Worm (Caenorhabditis elegans): ENCODE measurements around the gene C54G10.1.

The C54G10.1 gene

ce11 chrV:14612168-14612567 lies 28.7 kb upstream of the C54G10.1 start, which contains the start of the genes R11H6.5 and ccnk-1:
TSS of gene R11H6.5 (minus strand) at chrV:14612222.
TSS of gene ccnk-1 (plus strand) at chrV:14612548.
- TF ChIP-seq flt-1 (GFP tag; IDR thresholded peaks at IDR 0.05) (no peak), ref-1 (GFP tag; conservative IDR thresholded peaks at IDR 0.05) (no peak), med-1 (GFP tag; optimal IDR thresholded peaks at IDR 0.05; ENCODE audit: insufficient read depth) (no peak), ztf-29 (GFP tag; IDR thresholded peaks at IDR 0.05) (no peak), cog-1 (tag; optimal IDR thresholded peaks at IDR 0.05) (no peak), tab-1 (GFP tag; IDR thresholded peaks at IDR 0.05) (no peak), ztf-23 (GFP tag; IDR thresholded peaks at IDR 0.05) (no peak), klf-2 (GFP tag; conservative IDR thresholded peaks at IDR 0.05) (no peak), T22C8.4 (GFP tag; IDR thresholded peaks at IDR 0.05) (no peak)

ce11 chrV:14614454-14614853 lies 26.4 kb upstream of the C54G10.1 start:
- no peak for TF ChIP-seq ref-1 (GFP tag; conservative IDR thresholded peaks at IDR 0.05)
- no peak for TF ChIP-seq med-1 (GFP tag; optimal IDR thresholded peaks at IDR 0.05; ENCODE audit: insufficient read depth)
- no peak for TF ChIP-seq flt-1 (GFP tag; IDR thresholded peaks at IDR 0.05)
- TF ChIP-seq T22C8.4 (GFP tag; IDR thresholded peaks at IDR 0.05): no peak
- no peak for TF ChIP-seq tab-1 (GFP tag; IDR thresholded peaks at IDR 0.05)
- no peak for TF ChIP-seq ztf-23 (GFP tag; IDR thresholded peaks at IDR 0.05)
- no peak for TF ChIP-seq ztf-29 (GFP tag; IDR thresholded peaks at IDR 0.05)
- TF ChIP-seq klf-2 (GFP tag; conservative IDR thresholded peaks at IDR 0.05): no peak
- TF ChIP-seq cog-1 (tag; optimal IDR thresholded peaks at IDR 0.05): no peak

- TF ChIP-seq ztf-23 (GFP tag; IDR thresholded peaks at IDR 0.05) (no peak), T22C8.4 (GFP tag; IDR thresholded peaks at IDR 0.05) (no peak), flt-1 (GFP tag; IDR thresholded peaks at IDR 0.05) (no peak), klf-2 (GFP tag; conservative IDR thresholded peaks at IDR 0.05) (no peak), cog-1 (tag; optimal IDR thresholded peaks at IDR 0.05) (no peak), ztf-29 (GFP tag; IDR thresholded peaks at IDR 0.05) (no peak), tab-1 (GFP tag; IDR thresholded peaks at IDR 0.05) (no peak)
These were observed 25.2 kb upstream of the C54G10.1 start for ce11 chrV:14615671-14616070.

ce11 chrV:14617711-14618110 lies 23.2 kb upstream of the C54G10.1 start:
- no peak for TF ChIP-seq flt-1 (GFP tag; IDR thresholded peaks at IDR 0.05)
- TF ChIP-seq ztf-29 (GFP tag; IDR thresholded peaks at IDR 0.05): no peak
- TF ChIP-seq tab-1 (GFP tag; IDR thresholded peaks at IDR 0.05): no peak
- no peak for TF ChIP-seq cog-1 (tag; optimal IDR thresholded peaks at IDR 0.05)
- no peak for TF ChIP-seq ref-1 (GFP tag; conservative IDR thresholded peaks at IDR 0.05)
- no peak for TF ChIP-seq T22C8.4 (GFP tag; IDR thresholded peaks at IDR 0.05)
- no peak for TF ChIP-seq med-1 (GFP tag; optimal IDR thresholded peaks at IDR 0.05; ENCODE audit: insufficient read depth)
- TF ChIP-seq ztf-23 (GFP tag; IDR thresholded peaks at IDR 0.05): no peak

- TF ChIP-seq T22C8.4 (GFP tag; IDR thresholded peaks at IDR 0.05) (no peak), flt-1 (GFP tag; IDR thresholded peaks at IDR 0.05) (no peak), tab-1 (GFP tag; IDR thresholded peaks at IDR 0.05) (no peak), cog-1 (tag; optimal IDR thresholded peaks at IDR 0.05) (no peak), ztf-23 (GFP tag; IDR thresholded peaks at IDR 0.05) (no peak), med-1 (GFP tag; optimal IDR thresholded peaks at IDR 0.05; ENCODE audit: insufficient read depth) (no peak), klf-2 (GFP tag; conservative IDR thresholded peaks at IDR 0.05) (no peak), ztf-29 (GFP tag; IDR thresholded peaks at IDR 0.05) (no peak), ref-1 (GFP tag; conservative IDR thresholded peaks at IDR 0.05) (no peak)
These were observed 20.6 kb upstream of the C54G10.1 start for ce11 chrV:14620311-14620710.

ce11 chrV:14620835-14621234 lies 20.1 kb upstream of the C54G10.1 start, which contains the start of gene hot-1:
TSS of gene hot-1 (plus strand) at chrV:14621135.
- no peak for TF ChIP-seq tab-1 (GFP tag; IDR thresholded peaks at IDR 0.05)
- TF ChIP-seq T22C8.4 (GFP tag; IDR thresholded peaks at IDR 0.05): no peak
- TF ChIP-seq flt-1 (GFP tag; IDR thresholded peaks at IDR 0.05): no peak
- TF ChIP-seq ztf-29 (GFP tag; IDR thresholded peaks at IDR 0.05): no peak
- no peak for TF ChIP-seq klf-2 (GFP tag; conservative IDR thresholded peaks at IDR 0.05)
- no peak for TF ChIP-seq cog-1 (tag; optimal IDR thresholded peaks at IDR 0.05)
- no peak for TF ChIP-seq med-1 (GFP tag; optimal IDR thresholded peaks at IDR 0.05; ENCODE audit: insufficient read depth)
- TF ChIP-seq ztf-23 (GFP tag; IDR thresholded peaks at IDR 0.05): no peak
- TF ChIP-seq ref-1 (GFP tag; conservative IDR thresholded peaks at IDR 0.05): no peak

ce11 chrV:14625662-14626061 lies 15.2 kb upstream of the C54G10.1 start:
- TF ChIP-seq cog-1 (tag; optimal IDR thresholded peaks at IDR 0.05): no peak
- no peak for TF ChIP-seq ztf-29 (GFP tag; IDR thresholded peaks at IDR 0.05)
- TF ChIP-seq T22C8.4 (GFP tag; IDR thresholded peaks at IDR 0.05): no peak
- no peak for TF ChIP-seq ref-1 (GFP tag; conservative IDR thresholded peaks at IDR 0.05)
- no peak for TF ChIP-seq tab-1 (GFP tag; IDR thresholded peaks at IDR 0.05)
- TF ChIP-seq flt-1 (GFP tag; IDR thresholded peaks at IDR 0.05): no peak

ce11 chrV:14631588-14631987 lies 9.3 kb upstream of the C54G10.1 start, which contains the start of gene F43D2.3:
TSS of gene F43D2.3 (plus strand) at chrV:14631888.
- TF ChIP-seq med-1 (GFP tag; optimal IDR thresholded peaks at IDR 0.05; ENCODE audit: insufficient read depth) (no peak), flt-1 (GFP tag; IDR thresholded peaks at IDR 0.05) (no peak), klf-2 (GFP tag; conservative IDR thresholded peaks at IDR 0.05) (no peak), ref-1 (GFP tag; conservative IDR thresholded peaks at IDR 0.05) (no peak), ztf-29 (GFP tag; IDR thresholded peaks at IDR 0.05) (no peak), T22C8.4 (GFP tag; IDR thresholded peaks at IDR 0.05) (no peak), tab-1 (GFP tag; IDR thresholded peaks at IDR 0.05) (no peak), ztf-23 (GFP tag; IDR thresholded peaks at IDR 0.05) (no peak), cog-1 (tag; optimal IDR thresholded peaks at IDR 0.05) (no peak)

- TF ChIP-seq klf-2 (GFP tag; conservative IDR thresholded peaks at IDR 0.05): no peak
- no peak for TF ChIP-seq med-1 (GFP tag; optimal IDR thresholded peaks at IDR 0.05; ENCODE audit: insufficient read depth)
These were observed 7.6 kb upstream of the C54G10.1 start for ce11 chrV:14633319-14633718.

ce11 chrV:14635119-14635518 lies 5.8 kb upstream of the C54G10.1 start, which contains the start of gene F43D2.6:
TSS of gene F43D2.6 (minus strand) at chrV:14635180.
- TF ChIP-seq cog-1 (tag; optimal IDR thresholded peaks at IDR 0.05) (no peak), ztf-23 (GFP tag; IDR thresholded peaks at IDR 0.05) (no peak)

Data from whole organism, midembryonic.